Worm (Caenorhabditis elegans): Measurements from ENCODE around the gene sec-6.

Gene sec-6

DNA sequence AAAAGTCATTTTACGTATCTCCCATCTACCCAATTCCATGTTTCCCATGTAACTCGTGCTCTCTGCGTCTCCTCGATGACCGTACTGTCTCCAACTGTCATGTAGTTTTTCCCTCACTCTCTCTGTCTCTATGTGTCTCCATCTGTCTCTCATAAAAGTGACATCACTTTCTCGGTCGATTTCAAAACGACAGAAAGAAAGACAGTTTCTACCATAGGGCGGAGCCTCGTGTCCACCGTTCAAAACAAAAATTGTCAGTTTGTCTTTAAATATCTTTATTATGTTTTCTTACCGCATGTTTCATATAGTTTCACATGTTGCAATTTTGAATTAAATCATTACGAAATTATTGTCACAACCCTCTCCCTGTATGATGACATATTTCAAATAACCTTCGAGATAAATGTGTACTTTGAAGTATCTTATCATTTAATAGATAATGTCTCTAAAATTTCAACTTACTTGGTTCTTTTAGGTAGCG lies 29.1 kb upstream of the sec-6 start (continued):
- TF ChIP-seq elt-3 (tag; optimal IDR thresholded peaks at IDR 0.05) (no peak), lin-39 (tag; optimal IDR thresholded peaks at IDR 0.05) (no peak), mbf-1 (tag; optimal IDR thresholded peaks at IDR 0.05) (no peak), unc-62 (GFP tag; optimal IDR thresholded peaks at IDR 0.05) (peak; percentile 85), alr-1 (tag; optimal IDR thresholded peaks at IDR 0.05) (no peak), blmp-1 (tag; optimal IDR thresholded peaks at IDR 0.05; ENCODE audit: insufficient read depth) (peak; percentile 69), unc-39 (tag; optimal IDR thresholded peaks at IDR 0.05) (no peak)

ce11 chrII:5331677-5332303 lies 27.6 kb upstream of the sec-6 start:
- peak; percentile 13 for TF ChIP-seq sma-9 (GFP tag; optimal IDR thresholded peaks at IDR 0.05)
- TF ChIP-seq sma-9 (tag; optimal IDR thresholded peaks at IDR 0.05), result no peak
- TF ChIP-seq unc-62 (GFP tag; optimal IDR thresholded peaks at IDR 0.05), result no peak
- TF ChIP-seq ztf-4 (tag; optimal IDR thresholded peaks at IDR 0.05), result no peak
- no peak for TF ChIP-seq nhr-12 (tag; optimal IDR thresholded peaks at IDR 0.05)
- no peak for TF ChIP-seq C34F6.9 (tag; optimal IDR thresholded peaks at IDR 0.05)
- TF ChIP-seq nhr-129 (tag; optimal IDR thresholded peaks at IDR 0.05), result peak; percentile 11
- TF ChIP-seq lin-39 (tag; optimal IDR thresholded peaks at IDR 0.05), result no peak
- TF ChIP-seq mbf-1 (tag; optimal IDR thresholded peaks at IDR 0.05), result no peak
- peak; percentile 58 for TF ChIP-seq fos-1 (tag; optimal IDR thresholded peaks at IDR 0.05)
- TF ChIP-seq F13H6.1 (tag; optimal IDR thresholded peaks at IDR 0.05), result peak; percentile 43
- TF ChIP-seq sma-3 (GFP tag; optimal IDR thresholded peaks at IDR 0.05), result peak; percentile 5
- TF ChIP-seq nhr-11 (tag; optimal IDR thresholded peaks at IDR 0.05), result no peak
- TF ChIP-seq alr-1 (tag; optimal IDR thresholded peaks at IDR 0.05), result no peak
- no peak for TF ChIP-seq dmd-4 (tag; optimal IDR thresholded peaks at IDR 0.05)
- no peak for TF ChIP-seq zag-1 (tag; optimal IDR thresholded peaks at IDR 0.05)
- TF ChIP-seq ztf-1 (GFP tag; conservative IDR thresholded peaks at IDR 0.05), result no peak
- no peak for TF ChIP-seq aly-2 (tag; optimal IDR thresholded peaks at IDR 0.05)
- TF ChIP-seq ama-1 (optimal IDR thresholded peaks at IDR 0.05), result peak; percentile 2

DNA sequence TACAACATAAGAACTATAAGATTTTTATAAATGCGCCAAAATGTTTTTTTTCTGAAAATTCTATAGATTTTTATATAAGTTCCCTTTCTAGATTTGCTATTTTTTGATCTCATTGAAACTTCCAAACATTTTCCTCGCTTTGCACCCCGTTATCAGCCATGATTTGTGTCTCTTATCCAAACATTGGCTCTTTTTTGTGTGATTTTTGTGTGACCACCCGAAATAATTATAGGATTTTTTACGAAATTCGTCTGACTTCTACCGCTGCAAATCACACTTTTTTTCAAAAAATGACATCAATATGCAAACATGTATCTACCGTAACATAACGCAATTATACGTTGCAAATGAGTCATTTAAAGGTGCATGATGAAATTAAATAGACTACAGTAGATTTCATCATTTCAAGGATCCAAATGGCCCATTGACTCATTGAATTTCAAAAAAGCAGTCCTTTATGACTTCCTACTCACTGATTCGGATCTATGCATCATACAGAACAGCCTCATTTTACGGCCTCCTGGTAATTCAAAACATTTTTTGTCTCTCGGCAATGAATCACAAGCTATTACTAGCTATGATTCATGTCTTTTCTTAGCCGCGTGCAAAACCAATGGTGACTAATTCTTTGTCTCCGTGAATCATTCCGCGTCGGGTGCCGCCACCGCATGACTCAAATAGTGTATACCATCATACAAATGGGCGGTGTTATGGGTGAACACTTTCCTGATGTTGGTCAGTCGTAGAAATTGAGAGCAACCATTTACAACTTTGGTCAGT lies 26.8 kb upstream of the sec-6 start:
- peak; percentile 37 for TF ChIP-seq fos-1 (tag; optimal IDR thresholded peaks at IDR 0.05)
- TF ChIP-seq nhr-21 (tag; optimal IDR thresholded peaks at IDR 0.05), result peak; percentile 15
- TF ChIP-seq ZK546.5 (tag; optimal IDR thresholded peaks at IDR 0.05), result no peak
- peak; percentile 53 for TF ChIP-seq sma-9 (GFP tag; optimal IDR thresholded peaks at IDR 0.05)
- no peak for TF ChIP-seq sma-9 (tag; optimal IDR thresholded peaks at IDR 0.05)

ce11 chrII:5333729-5334255 lies 25.6 kb upstream of the sec-6 start:
- TF ChIP-seq ZK546.5 (tag; optimal IDR thresholded peaks at IDR 0.05), result no peak
- peak; percentile 6 for TF ChIP-seq sma-9 (GFP tag; optimal IDR thresholded peaks at IDR 0.05)
- TF ChIP-seq sma-9 (tag; optimal IDR thresholded peaks at IDR 0.05), result no peak
- no peak for TF ChIP-seq unc-55 (GFP tag; optimal IDR thresholded peaks at IDR 0.05)
- peak; percentile 19 for TF ChIP-seq nhr-21 (tag; optimal IDR thresholded peaks at IDR 0.05)
- peak; percentile 53 for TF ChIP-seq fos-1 (tag; optimal IDR thresholded peaks at IDR 0.05)

ce11 chrII:5334628-5335027 lies 24.7 kb upstream of the sec-6 start:
- peak; percentile 2 for TF ChIP-seq lin-13 (GFP tag; optimal IDR thresholded peaks at IDR 0.05)
- TF ChIP-seq blmp-1 (tag; optimal IDR thresholded peaks at IDR 0.05; ENCODE audit: insufficient read depth), result no peak
- TF ChIP-seq unc-55 (GFP tag; optimal IDR thresholded peaks at IDR 0.05), result no peak
- TF ChIP-seq nhr-21 (tag; optimal IDR thresholded peaks at IDR 0.05), result peak; percentile 31
- TF ChIP-seq C34F6.9 (tag; optimal IDR thresholded peaks at IDR 0.05), result peak; percentile 15
- TF ChIP-seq lsy-2 (tag; optimal IDR thresholded peaks at IDR 0.05), result peak in 1 of 2 experiments; percentile 12
- peak; percentile 56 for TF ChIP-seq nhr-129 (tag; optimal IDR thresholded peaks at IDR 0.05)

DNA sequence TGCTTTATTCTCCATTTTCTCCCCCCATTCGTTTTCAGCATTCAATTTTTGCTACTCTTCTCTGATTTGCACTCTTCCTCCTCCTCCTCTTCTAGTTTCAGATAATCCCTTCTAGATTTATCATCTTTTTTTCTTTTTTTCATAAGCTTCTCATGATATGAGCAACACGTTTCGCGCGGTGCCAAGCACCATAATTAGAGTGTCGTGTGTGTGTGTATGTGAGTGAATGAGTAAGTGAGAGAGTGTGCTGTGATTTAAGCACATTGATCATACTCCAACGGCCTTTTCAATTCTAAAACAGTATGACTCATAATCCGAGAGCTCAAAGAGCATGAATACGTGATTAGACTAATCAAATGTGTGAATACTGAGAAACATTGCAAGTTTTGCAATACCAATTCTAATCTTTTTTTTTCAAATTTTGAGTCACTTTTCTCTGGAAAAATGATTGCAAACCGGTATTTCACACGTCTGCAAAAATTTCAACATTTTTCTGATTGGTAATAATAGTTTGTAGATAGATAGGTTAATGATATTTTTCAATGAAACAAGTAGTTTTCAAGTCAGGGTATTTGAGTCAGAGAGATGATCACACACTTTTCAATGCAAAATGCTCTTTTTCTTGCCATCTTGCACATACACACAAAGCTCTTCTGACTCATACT lies 23.9 kb upstream of the sec-6 start:
- peak; percentile 64 for TF ChIP-seq unc-55 (GFP tag; optimal IDR thresholded peaks at IDR 0.05)
- TF ChIP-seq skn-1 (tag; optimal IDR thresholded peaks at IDR 0.05), result no peak
- TF ChIP-seq fos-1 (tag; optimal IDR thresholded peaks at IDR 0.05), result peak; percentile 41
- no peak for TF ChIP-seq ceh-16 (tag; optimal IDR thresholded peaks at IDR 0.05)
- no peak for TF ChIP-seq snpc-4 (tag; optimal IDR thresholded peaks at IDR 0.05)
- no peak for TF ChIP-seq alr-1 (tag; optimal IDR thresholded peaks at IDR 0.05)
- peak; percentile 27 for TF ChIP-seq sma-9 (GFP tag; optimal IDR thresholded peaks at IDR 0.05)
- no peak for TF ChIP-seq sma-9 (tag; optimal IDR thresholded peaks at IDR 0.05)
- no peak for TF ChIP-seq ama-1 (optimal IDR thresholded peaks at IDR 0.05)
- TF ChIP-seq elt-1 (tag; optimal IDR thresholded peaks at IDR 0.05), result no peak
- peak; percentile 64 for TF ChIP-seq nhr-21 (tag; optimal IDR thresholded peaks at IDR 0.05)
- no peak for TF ChIP-seq ztf-4 (tag; optimal IDR thresholded peaks at IDR 0.05)
- no peak for TF ChIP-seq nhr-6 (tag; optimal IDR thresholded peaks at IDR 0.05)
- TF ChIP-seq ztf-11 (tag; optimal IDR thresholded peaks at IDR 0.05), result no peak
- TF ChIP-seq nhr-129 (tag; optimal IDR thresholded peaks at IDR 0.05), result no peak
- no peak for TF ChIP-seq lsy-2 (tag; optimal IDR thresholded peaks at IDR 0.05)
- peak; percentile 13 for TF ChIP-seq mab-5 (tag; optimal IDR thresholded peaks at IDR 0.05)
- TF ChIP-seq crh-2 (tag; optimal IDR thresholded peaks at IDR 0.05), result peak; percentile 60
- no peak for TF ChIP-seq elt-3 (tag; optimal IDR thresholded peaks at IDR 0.05)
- TF ChIP-seq ztf-1 (GFP tag; conservative IDR thresholded peaks at IDR 0.05), result no peak

Data from whole organism, L2 larva.